Fruit fly (Drosophila melanogaster) whole organism, embryonic: ENCODE measurements around the gene CG2691.
A peak's percentile ranks its signal among the peaks of the same experiment; 100 is the strongest.

ENCODE experiments used
- Aef1 ChIP-seq: fragments of 200-800 bp; sonication (Bioruptor generic); IDR thresholded peaks from 3 replicates; pipeline ENCODE4 v1.3.6; 2022; ENCODE audit warnings: missing biosample characterization, missing genetic modification characterization
- CG10321 ChIP-seq: fragments of 200-800 bp; sonication (Bioruptor generic); IDR thresholded peaks from 2 replicates; pipeline ENCODE4 v1.3.6; 2022; ENCODE audit warnings: missing biosample characterization, missing genetic modification characterization
- CG10979 ChIP-seq: fragments of 200-800 bp; sonication (Bioruptor generic); optimal IDR thresholded peaks from 2 replicates; lab custom pipeline; 2018; ENCODE audit warnings: missing biosample characterization, mild to moderate bottlenecking, missing genetic modification characterization, moderate library complexity
- CG11085 ChIP-seq: fragments of 200-800 bp; sonication (Bioruptor generic); IDR thresholded peaks from 2 replicates; pipeline ENCODE4 v1.3.6; 2022; ENCODE audit warnings: missing biosample characterization, missing genetic modification characterization
- CG12236 ChIP-seq: fragments of 200-800 bp; sonication (Bioruptor generic); optimal IDR thresholded peaks from 2 replicates; lab custom pipeline; 2016; ENCODE audit warnings: missing biosample characterization, missing genetic modification characterization
- CG12659 ChIP-seq: fragments of 200-800 bp; sonication (Bioruptor generic); optimal IDR thresholded peaks from 3 replicates; lab custom pipeline; 2017; ENCODE audit warnings: mild to moderate bottlenecking, missing biosample characterization, missing genetic modification reagents, missing genetic modification characterization
- CG16863 ChIP-seq: fragments of 200-800 bp; sonication (Bioruptor generic); optimal IDR thresholded peaks from 3 replicates; lab custom pipeline; 2016; ENCODE audit warnings: missing biosample characterization, missing genetic modification characterization
- CG1792 ChIP-seq: fragments of 200-800 bp; sonication (Bioruptor generic); optimal IDR thresholded peaks from 2 replicates; lab custom pipeline; 2016; ENCODE audit warnings: missing biosample characterization, missing genetic modification characterization
- CG18262 ChIP-seq: fragments of 200-800 bp; optimal IDR thresholded peaks from 3 replicates; lab custom pipeline; 2019; ENCODE audit warnings: missing biosample characterization, mild to moderate bottlenecking, missing genetic modification characterization, moderate library complexity
- CG31441 ChIP-seq: fragments of 200-800 bp; sonication (Bioruptor generic); IDR thresholded peaks from 2 replicates; pipeline ENCODE4 v1.3.6; 2022; ENCODE audit warnings: missing biosample characterization, missing genetic modification characterization
- CG42726 ChIP-seq: fragments of 200-800 bp; sonication (Bioruptor generic); IDR thresholded peaks from 2 replicates; pipeline ENCODE4 v1.3.6; 2022; ENCODE audit warnings: missing biosample characterization, missing genetic modification characterization; ENCODE audit not compliant: partially characterized antibody
- CG4820 ChIP-seq: fragments of 200-800 bp; sonication (Bioruptor generic); optimal IDR thresholded peaks from 3 replicates; lab custom pipeline; 2016; ENCODE audit warnings: missing biosample characterization, missing genetic modification characterization
- CG7745 ChIP-seq: fragments of 200-800 bp; sonication (Bioruptor generic); optimal IDR thresholded peaks from 2 replicates; lab custom pipeline; 2018; ENCODE audit warnings: missing biosample characterization, mild to moderate bottlenecking, missing genetic modification characterization, moderate library complexity
- CG9215 ChIP-seq: fragments of 200-800 bp; sonication (Bioruptor generic); IDR thresholded peaks from 2 replicates; pipeline ENCODE4 v1.3.6; 2022; ENCODE audit warnings: missing biosample characterization, missing genetic modification characterization
- CG9437 ChIP-seq: fragments of 200-800 bp; sonication (Bioruptor generic); optimal IDR thresholded peaks from 2 replicates; lab custom pipeline; 2018; ENCODE audit warnings: missing biosample characterization, mild to moderate bottlenecking, missing genetic modification characterization
- CG9932 ChIP-seq: fragments of 200-800 bp; sonication (Bioruptor generic); IDR thresholded peaks from 2 replicates; pipeline ENCODE4 v1.3.6; 2022; ENCODE audit warnings: missing biosample characterization, missing genetic modification characterization
- CTCF ChIP-seq: fragments of 200-800 bp; sonication (Bioruptor generic); optimal IDR thresholded peaks from 2 replicates; lab custom pipeline; 2017; ENCODE audit warnings: missing biosample characterization, mild to moderate bottlenecking, missing genetic modification characterization, moderate library complexity
- D ChIP-seq, 2 experiments: fragments of 200-800 bp in 1 of 2; fragments of >200 bp in 1 of 2; sonication (Bioruptor generic) in 1 of 2; optimal IDR thresholded peaks; 2 replicates in 1 of 2; 3 replicates in 1 of 2; lab custom pipeline; 2017; ENCODE audit warnings: mild to moderate bottlenecking in 1 of 2, missing biosample characterization in 1 of 2, missing genetic modification characterization in 1 of 2, missing genetic modification reagents in 1 of 2
- D19A ChIP-seq: fragments of 200-800 bp; optimal IDR thresholded peaks from 3 replicates; lab custom pipeline; 2019; ENCODE audit warnings: missing biosample characterization, mild to moderate bottlenecking, missing genetic modification characterization, moderate library complexity
- Dip2 ChIP-seq: fragments of 200-800 bp; sonication (Bioruptor generic); IDR thresholded peaks from 2 replicates; pipeline ENCODE4 v1.3.6; 2022; ENCODE audit warnings: missing biosample characterization, missing genetic modification characterization
- Doc2 ChIP-seq: fragments of 200-800 bp; sonication (Bioruptor generic); IDR thresholded peaks from 2 replicates; pipeline ENCODE4 v1.3.6; 2022; ENCODE audit warnings: missing biosample characterization, missing genetic modification characterization
- Doc3 ChIP-seq: fragments of 200-800 bp; sonication (Bioruptor generic); IDR thresholded peaks from 3 replicates; pipeline ENCODE4 v1.3.6; 2022; ENCODE audit warnings: missing biosample characterization, missing genetic modification characterization; ENCODE audit not compliant: partially characterized antibody
- Dp ChIP-seq: fragments of 200-800 bp; sonication (Bioruptor generic); optimal IDR thresholded peaks from 2 replicates; lab custom pipeline; 2018; ENCODE audit warnings: missing biosample characterization, mild to moderate bottlenecking, missing genetic modification characterization, moderate library complexity
- ERR ChIP-seq: fragments of 200-800 bp; sonication (Bioruptor generic); optimal IDR thresholded peaks from 2 replicates; lab custom pipeline; 2016; ENCODE audit warnings: missing biosample characterization, missing genetic modification characterization
- Fer3 ChIP-seq: fragments of 200-800 bp; sonication (Bioruptor generic); optimal IDR thresholded peaks from 2 replicates; lab custom pipeline; 2018; ENCODE audit warnings: missing biosample characterization, mild to moderate bottlenecking, missing genetic modification characterization, moderate library complexity
- HLHmδ ChIP-seq: fragments of 200-800 bp; sonication (Bioruptor generic); optimal IDR thresholded peaks from 2 replicates; lab custom pipeline; 2018; ENCODE audit warnings: missing biosample characterization, mild to moderate bottlenecking, missing genetic modification characterization, moderate library complexity
- Hand ChIP-seq: fragments of 200-800 bp; sonication (Bioruptor generic); optimal IDR thresholded peaks from 2 replicates; lab custom pipeline; 2017; ENCODE audit warnings: mild to moderate bottlenecking, missing biosample characterization, missing genetic modification reagents, missing genetic modification characterization
- Med ChIP-seq: fragments of 200-800 bp; sonication (Bioruptor generic); peaks from one replicate; lab custom pipeline; 2016; ENCODE audit warnings: missing biosample characterization, missing genetic modification characterization, mild to moderate bottlenecking, inconsistent platforms, moderate library complexity
- Nf-YA ChIP-seq: fragments of 200-800 bp; sonication (Bioruptor generic); IDR thresholded peaks from 2 replicates; pipeline ENCODE4 v1.3.6; 2022; ENCODE audit warnings: missing biosample characterization, missing genetic modification characterization
- Nf-YB ChIP-seq: fragments of 200-800 bp; sonication (Bioruptor generic); optimal IDR thresholded peaks from 3 replicates; lab custom pipeline; 2019; ENCODE audit warnings: missing biosample characterization, mild to moderate bottlenecking, missing genetic modification characterization, moderate library complexity
- Oaz ChIP-seq: fragments of 200-800 bp; sonication (Bioruptor generic); IDR thresholded peaks from 2 replicates; pipeline ENCODE4 v1.3.6; 2022; ENCODE audit warnings: missing biosample characterization, missing genetic modification characterization
- Scr ChIP-seq: fragments of 200-800 bp; sonication (Bioruptor generic); IDR thresholded peaks from 2 replicates; pipeline ENCODE4 v1.3.6; 2022; ENCODE audit warnings: missing biosample characterization, missing genetic modification characterization; ENCODE audit not compliant: partially characterized antibody
- Side ChIP-seq: fragments of 200-800 bp; sonication (Bioruptor generic); optimal IDR thresholded peaks from 2 replicates; lab custom pipeline; 2016; ENCODE audit warnings: missing biosample characterization, missing genetic modification characterization
- Sox102F ChIP-seq: fragments of 200-800 bp; sonication (Bioruptor generic); optimal IDR thresholded peaks from 2 replicates; lab custom pipeline; 2018; ENCODE audit warnings: missing biosample characterization, mild to moderate bottlenecking, missing genetic modification characterization, moderate library complexity
- Trl ChIP-seq, 3 experiments: fragments of >200 bp in 2 of 3; fragments of 200-800 bp in 1 of 3; sonication (Bioruptor generic) in 1 of 3; optimal IDR thresholded peaks; 2 replicates in 1 of 3; 3 replicates in 2 of 3; lab custom pipeline; 2016 to 2017; ENCODE audit warnings: missing biosample characterization in 1 of 3, missing genetic modification characterization in 1 of 3
- ab ChIP-seq: fragments of 200-800 bp; sonication (Bioruptor generic); optimal IDR thresholded peaks from 2 replicates; lab custom pipeline; 2016; ENCODE audit warnings: missing biosample characterization, missing genetic modification characterization
- crc ChIP-seq: fragments of 200-800 bp; sonication (Bioruptor generic); optimal IDR thresholded peaks from 2 replicates; lab custom pipeline; 2016; ENCODE audit warnings: missing biosample characterization, missing genetic modification characterization
- danr ChIP-seq: fragments of 200-800 bp; sonication (Bioruptor generic); IDR thresholded peaks from 2 replicates; pipeline ENCODE4 v1.3.6; 2022; ENCODE audit warnings: missing biosample characterization, missing genetic modification characterization
- esg ChIP-seq: fragments of 200-800 bp; sonication (Bioruptor generic); conservative IDR thresholded peaks from 2 replicates; pipeline ENCODE4 v1.3.6; 2022; ENCODE audit warnings: missing biosample characterization, missing genetic modification characterization
- eve ChIP-seq, 2 experiments: fragments of >200 bp; optimal IDR thresholded peaks; 2 replicates each; lab custom pipeline; 2017; ENCODE audit warnings: missing biosample characterization in 2 of 2, missing genetic modification characterization in 2 of 2
- ewg ChIP-seq: fragments of 200-800 bp; sonication (Bioruptor generic); optimal IDR thresholded peaks from 3 replicates; lab custom pipeline; 2017; ENCODE audit warnings: mild to moderate bottlenecking, missing biosample characterization, missing genetic modification reagents, missing genetic modification characterization
- ftz-f1 ChIP-seq: fragments of 200-800 bp; sonication (Bioruptor generic); optimal IDR thresholded peaks from 2 replicates; lab custom pipeline; 2016; ENCODE audit warnings: missing biosample characterization, missing genetic modification characterization
- gcm2 ChIP-seq: fragments of 200-800 bp; sonication (Bioruptor generic); optimal IDR thresholded peaks from 2 replicates; lab custom pipeline; 2016; ENCODE audit warnings: missing biosample characterization, missing genetic modification characterization
- h ChIP-seq: fragments of >200 bp; optimal IDR thresholded peaks from 2 replicates; lab custom pipeline; 2017
- mam ChIP-seq: fragments of 200-800 bp; sonication (Bioruptor generic); optimal IDR thresholded peaks from 3 replicates; lab custom pipeline; 2016; ENCODE audit warnings: missing biosample characterization, missing genetic modification characterization
- otp ChIP-seq: fragments of 200-800 bp; sonication (Bioruptor generic); IDR thresholded peaks from 3 replicates; pipeline ENCODE4, ENCODE4 v1.3.6; 2022; ENCODE audit warnings: missing biosample characterization, missing genetic modification characterization
- rib ChIP-seq: fragments of 200-800 bp; sonication (Bioruptor generic); IDR thresholded peaks from 2 replicates; pipeline ENCODE4 v1.3.6; 2022; ENCODE audit warnings: missing biosample characterization, missing genetic modification characterization
- tgo ChIP-seq: fragments of 200-800 bp; sonication (Bioruptor generic); IDR thresholded peaks from 3 replicates; pipeline ENCODE4 v1.3.6; 2022; ENCODE audit warnings: missing biosample characterization, missing genetic modification characterization
- tll ChIP-seq, 2 experiments: fragments of 200-800 bp in 1 of 2; fragments of >200 bp in 1 of 2; sonication (Bioruptor generic) in 1 of 2; optimal IDR thresholded peaks; 2 replicates each; lab custom pipeline; 2017 to 2019; ENCODE audit warnings: missing biosample characterization in 2 of 2, missing genetic modification characterization in 2 of 2, mild to moderate bottlenecking in 1 of 2, moderate library complexity in 1 of 2
- unpg ChIP-seq: fragments of 200-800 bp; sonication (Bioruptor generic); optimal IDR thresholded peaks from 3 replicates; lab custom pipeline; 2018; ENCODE audit warnings: missing biosample characterization, mild to moderate bottlenecking, missing genetic modification characterization, moderate library complexity
- wek ChIP-seq: fragments of 200-800 bp; sonication (Bioruptor generic); optimal IDR thresholded peaks from 3 replicates; lab custom pipeline; 2018; ENCODE audit warnings: missing biosample characterization, mild to moderate bottlenecking, missing genetic modification characterization, moderate library complexity
- wor ChIP-seq: fragments of 200-800 bp; sonication (Bioruptor generic); IDR thresholded peaks from 2 replicates; pipeline ENCODE4 v1.3.6; 2022; ENCODE audit warnings: missing biosample characterization, missing genetic modification characterization

CG2691 gene

DNA sequence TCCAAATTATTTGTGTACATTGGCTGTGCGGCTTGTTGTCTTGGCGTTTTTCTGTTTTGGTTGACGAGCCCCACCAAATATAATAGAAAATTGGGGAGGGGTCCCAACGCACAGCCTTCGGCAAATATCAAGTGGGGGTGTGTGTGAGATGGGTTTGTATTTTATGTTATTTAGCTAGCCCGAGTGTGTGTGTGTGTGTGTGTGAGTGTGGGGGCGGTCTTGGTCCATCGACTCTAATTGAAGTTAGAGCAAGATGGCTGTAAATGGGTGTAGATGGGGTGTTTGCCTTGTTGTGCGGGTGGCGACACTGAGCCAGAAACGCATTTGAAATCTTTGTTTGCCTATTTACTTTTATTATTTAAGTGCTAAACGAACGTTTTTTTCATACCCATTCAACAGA lies 8.4 kb upstream of the CG2691 start (continued):
- no peak for TF ChIP-seq Hand (GFP tag; lab: Kevin White, UChicago)
- TF ChIP-seq Trl (optimal IDR thresholded peaks at IDR 0.05; lab: Kevin White, UChicago) = no peak
- TF ChIP-seq Trl (GFP tag; optimal IDR thresholded peaks at IDR 0.05; lab: Kevin White, UChicago) = no peak
- TF ChIP-seq tgo (GFP tag; lab: Robert Waterston, UW) = no peak
- TF ChIP-seq esg (GFP tag; lab: Robert Waterston, UW) = no peak
- TF ChIP-seq Nf-YA (GFP tag; lab: Robert Waterston, UW) = 0 out of 2 replicates have a peak, but pooled peaks have one; percentile 15
- TF ChIP-seq wor (GFP tag; lab: Robert Waterston, UW) = no peak
- TF ChIP-seq Fer3 (tag; lab: Kevin White, UChicago) = peak; percentile 9
- no peak for TF ChIP-seq otp (GFP tag; lab: Robert Waterston, UW)
- TF ChIP-seq HLHmδ (GFP tag; lab: Kevin White, UChicago) = no peak
- no peak for TF ChIP-seq ewg
- no peak for TF ChIP-seq CG9437 (GFP tag; lab: Kevin White, UChicago)
- no peak for TF ChIP-seq Dp (GFP tag; lab: Kevin White, UChicago)
- TF ChIP-seq CG12236 (GFP tag; lab: Kevin White, UChicago) = no peak
- no peak for TF ChIP-seq Scr (GFP tag; lab: Robert Waterston, UW)
- no peak for TF ChIP-seq CG10321
- TF ChIP-seq Side (GFP tag; lab: Kevin White, UChicago) = no peak
- TF ChIP-seq crc = no peak
- no peak for TF ChIP-seq CG18262 (tag; lab: Kevin White, UChicago)
- TF ChIP-seq wek (GFP tag; lab: Kevin White, UChicago) = no peak
- no peak for TF ChIP-seq rib (GFP tag; lab: Robert Waterston, UW)
- no peak for TF ChIP-seq CG16863
- TF ChIP-seq CG10979 (tag; lab: Kevin White, UChicago) = no peak
- TF ChIP-seq Nf-YB (GFP tag; lab: Kevin White, UChicago) = no peak
- no peak for TF ChIP-seq gcm2
- no peak for TF ChIP-seq CTCF (GFP tag; lab: Kevin White, UChicago)
- no peak for TF ChIP-seq unpg (GFP tag; lab: Kevin White, UChicago)
- TF ChIP-seq eve (GFP tag; optimal IDR thresholded peaks at IDR 0.05; lab: Kevin White, UChicago) = no peak
- TF ChIP-seq Doc3 (GFP tag; lab: Robert Waterston, UW) = no peak
- no peak for TF ChIP-seq h
- TF ChIP-seq ab (GFP tag; lab: Kevin White, UChicago) = no peak
- no peak for TF ChIP-seq CG4820 (GFP tag; lab: Kevin White, UChicago)
- TF ChIP-seq Med (GFP tag; lab: Kevin White, UChicago) = peak; percentile 71
- TF ChIP-seq CG9215 = no peak
- TF ChIP-seq CG1792 = no peak
- TF ChIP-seq Aef1 = no peak
- no peak for TF ChIP-seq Sox102F (GFP tag; lab: Kevin White, UChicago)
- 0 out of 2 replicates have a peak, but pooled peaks have one; percentile 13 for TF ChIP-seq CG31441 (GFP tag; lab: Robert Waterston, UW)
- TF ChIP-seq CG42726 (GFP tag; lab: Robert Waterston, UW) = no peak
- TF ChIP-seq ftz-f1 (GFP tag; lab: Kevin White, UChicago) = no peak
- no peak for TF ChIP-seq D19A
- no peak for TF ChIP-seq CG9932 (GFP tag; lab: Robert Waterston, UW)
- TF ChIP-seq Doc2 (GFP tag; lab: Robert Waterston, UW) = no peak
- peak; percentile 13 for TF ChIP-seq CG12659
- TF ChIP-seq CG11085 (GFP tag; lab: Robert Waterston, UW) = no peak
- TF ChIP-seq ERR = no peak
- TF ChIP-seq D (optimal IDR thresholded peaks at IDR 0.05; lab: Kevin White, UChicago) = no peak
- TF ChIP-seq D (GFP tag; optimal IDR thresholded peaks at IDR 0.05; lab: Kevin White, UChicago) = no peak
- TF ChIP-seq mam (GFP tag; lab: Kevin White, UChicago) = no peak
- no peak for TF ChIP-seq CG7745
- TF ChIP-seq danr = no peak
- TF ChIP-seq Dip2 (GFP tag; lab: Robert Waterston, UW) = no peak
- no peak for TF ChIP-seq Oaz
- TF ChIP-seq tll (GFP tag; optimal IDR thresholded peaks at IDR 0.05; lab: Kevin White, UChicago) = no peak
